Worm (Caenorhabditis elegans) whole organism, early embryonic: ENCODE measurements around the gene Y69A2AR.24.

Source experiments
- F13C5.2 ChIP-seq: sonication (generic microtip); optimal IDR thresholded peaks from 2 replicates; lab custom pipeline; 2017; ENCODE audit warnings: mild to moderate bottlenecking, missing genetic modification characterization, inconsistent platforms, missing compliant biosample characterization
- ama-1 ChIP-seq: fragments of 150-350 bp; optimal IDR thresholded peaks from 2 replicates; lab custom pipeline; 2014
- ceh-13 ChIP-seq: fragments of 200-800 bp; sonication (Bioruptor generic); optimal IDR thresholded peaks from 2 replicates; lab custom pipeline; 2018; ENCODE audit warnings: mild to moderate bottlenecking, missing genetic modification characterization, missing compliant biosample characterization
- ceh-36 ChIP-seq: sonication (generic microtip); optimal IDR thresholded peaks from 2 replicates; lab custom pipeline; 2016; ENCODE audit warnings: missing genetic modification characterization, inconsistent platforms, missing compliant biosample characterization
- ets-7 ChIP-seq: sonication (generic microtip); optimal IDR thresholded peaks from 2 replicates; lab custom pipeline; 2016; ENCODE audit warnings: missing genotype, missing genetic modification characterization, missing compliant biosample characterization
- flt-1 ChIP-seq: fragments of 200-800 bp; sonication (Bioruptor generic); IDR thresholded peaks from 2 replicates; pipeline ENCODE4 v1.3.6; 2022; ENCODE audit warnings: missing genetic modification characterization, missing compliant biosample characterization
- hmg-4 ChIP-seq: fragments of 200-800 bp; sonication (Bioruptor generic); optimal IDR thresholded peaks from 2 replicates; lab custom pipeline; 2018; ENCODE audit warnings: mild to moderate bottlenecking, missing genetic modification characterization, missing compliant biosample characterization
- hnd-1 ChIP-seq: sonication (generic microtip); optimal IDR thresholded peaks from 2 replicates; lab custom pipeline; 2016; ENCODE audit warnings: missing genetic modification characterization, missing compliant biosample characterization
- pes-1 ChIP-seq: fragments of 200-800 bp; sonication (Bioruptor generic); IDR thresholded peaks from 2 replicates; pipeline ENCODE4 v1.3.6; 2022; ENCODE audit warnings: missing genetic modification reagents, missing genetic modification characterization, missing compliant biosample characterization
- tra-4 ChIP-seq: sonication (generic microtip); optimal IDR thresholded peaks from 2 replicates; lab custom pipeline; 2017; ENCODE audit warnings: missing genetic modification characterization, missing compliant biosample characterization

ce11 chrIV:2552855-2553254 is 11.0 kb downstream of the Y69A2AR.24 start:
- TF ChIP-seq pes-1 (GFP tag; lab: Robert Waterston, UW) (no peak), flt-1 (no peak), ama-1 (no peak), hnd-1 (no peak), ceh-36 (tag; lab: Kevin White, UChicago) (no peak), tra-4 (tag; lab: Kevin White, UChicago) (no peak), ets-7 (tag; lab: Kevin White, UChicago) (no peak), hmg-4 (GFP tag; lab: Kevin White, UChicago) (no peak), ceh-13 (GFP tag; lab: Kevin White, UChicago) (no peak), F13C5.2 (tag; lab: Kevin White, UChicago) (no peak)
